Worm (Caenorhabditis elegans): ENCODE measurements around the gene atg-7.

- TF ChIP-seq ref-1 (GFP tag; conservative IDR thresholded peaks at IDR 0.05) (no peak), flt-1 (GFP tag; IDR thresholded peaks at IDR 0.05) (no peak), med-1 (GFP tag; optimal IDR thresholded peaks at IDR 0.05; ENCODE audit: insufficient read depth) (no peak)
Observed at ce11 chrIV:11110995-11111619, 30.3 kb upstream of the atg-7 start, which contains the start of gene rps-5.
